Worm (Caenorhabditis elegans): ENCODE data around the gene col-115.

DNA sequence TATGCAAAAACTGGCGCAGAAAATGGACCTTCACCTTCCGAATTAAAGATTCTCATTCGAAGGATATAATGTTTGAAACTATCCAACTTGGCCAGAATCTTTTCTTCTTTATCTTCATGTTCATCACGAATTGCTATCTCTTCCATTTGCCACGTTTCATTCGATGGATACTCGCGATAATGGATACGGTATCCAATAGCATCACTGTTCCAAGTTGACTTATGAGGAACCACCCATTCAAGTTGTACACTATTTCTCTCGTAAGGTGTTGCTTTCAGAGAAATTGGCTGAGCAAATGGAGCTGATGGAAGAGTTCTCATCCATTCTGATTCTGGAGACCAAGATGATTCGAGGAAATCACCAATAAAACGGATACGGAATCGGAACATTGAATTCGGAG, 6.2 kb downstream of the col-115 start:
- TF ChIP-seq nhr-28 (tag; optimal IDR thresholded peaks at IDR 0.05) (no peak), elt-3 (tag; optimal IDR thresholded peaks at IDR 0.05) (no peak), lin-32 (GFP tag; optimal IDR thresholded peaks at IDR 0.05) (no peak)
